Worm (Caenorhabditis elegans): ENCODE results near the gene lfi-1.

lfi-1 gene

ce11 chrX:4965592-4965991, 11.0 kb upstream of the lfi-1 start:
- peak; percentile 90 for TF ChIP-seq unc-62 (GFP tag; optimal IDR thresholded peaks at IDR 0.05)
- no peak for TF ChIP-seq nhr-237 (tag; optimal IDR thresholded peaks at IDR 0.05)
- no peak for TF ChIP-seq ceh-39 (tag; optimal IDR thresholded peaks at IDR 0.05)
- TF ChIP-seq ztf-11 (tag; optimal IDR thresholded peaks at IDR 0.05): no peak
- TF ChIP-seq unc-120 (tag; optimal IDR thresholded peaks at IDR 0.05; ENCODE audit: poor library complexity, severe bottlenecking): peak; percentile 60

DNA sequence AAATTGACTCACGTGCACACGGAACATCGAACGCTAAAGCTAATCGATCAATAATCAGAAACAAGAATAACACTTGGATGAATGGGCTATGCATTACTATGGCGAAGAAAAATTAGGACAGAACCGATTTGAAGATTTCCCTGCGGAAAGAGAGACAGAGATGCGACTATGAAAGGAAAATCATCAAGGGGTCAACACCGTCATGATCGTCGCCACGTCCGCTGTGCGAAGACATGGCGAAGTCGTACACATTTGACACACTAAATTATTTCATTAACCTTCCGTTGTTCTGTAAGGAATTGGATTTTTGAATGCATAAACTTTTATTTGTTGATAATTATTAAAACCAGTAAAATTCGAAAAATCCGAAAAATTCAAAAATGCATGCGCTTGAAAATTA, 7.4 kb upstream of the lfi-1 start, which contains the start of gene M03F4.6:
TSS of gene M03F4.6 (minus strand) at position 101 of the 400 bp plus-strand sequence.
- TF ChIP-seq lin-13 (tag; optimal IDR thresholded peaks at IDR 0.05): no peak
- TF ChIP-seq drap-1 (GFP tag; optimal IDR thresholded peaks at IDR 0.05): no peak
- no peak for TF ChIP-seq M03D4.4 (tag; optimal IDR thresholded peaks at IDR 0.05)
- TF ChIP-seq nhr-2 (tag; optimal IDR thresholded peaks at IDR 0.05): no peak
- no peak for TF ChIP-seq zip-8 (tag; optimal IDR thresholded peaks at IDR 0.05)
- no peak for TF ChIP-seq nhr-12 (tag; optimal IDR thresholded peaks at IDR 0.05)
- no peak for TF ChIP-seq cnd-1 (tag; optimal IDR thresholded peaks at IDR 0.05)
- no peak for TF ChIP-seq snpc-4 (tag; optimal IDR thresholded peaks at IDR 0.05)

DNA sequence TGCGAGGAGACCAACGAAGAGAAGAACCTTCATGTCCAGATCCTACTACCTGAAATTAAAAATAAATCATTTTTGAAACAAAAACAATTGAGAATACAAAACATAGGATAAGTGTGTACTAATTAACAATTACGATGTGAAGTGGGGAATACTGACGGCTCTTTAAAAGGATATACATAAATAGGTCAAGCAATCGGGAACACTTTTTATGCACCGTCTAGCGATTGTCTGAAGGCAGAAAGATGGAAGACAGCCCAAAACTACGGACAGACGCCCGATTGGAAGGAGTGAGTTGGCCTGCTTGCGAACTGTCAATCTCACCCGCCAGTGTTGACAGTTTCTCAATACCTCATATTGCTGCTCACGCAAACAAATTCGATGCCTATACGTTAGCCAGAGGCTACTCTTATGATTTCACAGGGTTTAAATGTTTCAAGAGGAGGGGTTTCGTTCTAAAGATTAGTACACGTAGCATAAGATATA, 5.7 kb upstream of the lfi-1 start, which contains the start of gene calu-1:
TSS of gene calu-1 (minus strand) at position 51 of the 483 bp plus-strand sequence.
- TF ChIP-seq cnd-1 (tag; optimal IDR thresholded peaks at IDR 0.05) (no peak), ceh-43 (GFP tag; optimal IDR thresholded peaks at IDR 0.05) (no peak), mls-2 (tag; optimal IDR thresholded peaks at IDR 0.05) (no peak), ham-2 (GFP tag; optimal IDR thresholded peaks at IDR 0.05) (no peak), bed-3 (GFP tag; optimal IDR thresholded peaks at IDR 0.05) (no peak), nhr-12 (tag; optimal IDR thresholded peaks at IDR 0.05) (no peak)

ce11 chrX:4971427-4971826, 5.2 kb upstream of the lfi-1 start:
- peak; percentile 11 for TF ChIP-seq ces-1 (GFP tag; optimal IDR thresholded peaks at IDR 0.05)
- no peak for TF ChIP-seq bed-3 (GFP tag; optimal IDR thresholded peaks at IDR 0.05)
- peak; percentile 3 for TF ChIP-seq M03D4.4 (tag; optimal IDR thresholded peaks at IDR 0.05)
- TF ChIP-seq lin-32 (GFP tag; optimal IDR thresholded peaks at IDR 0.05): no peak
- TF ChIP-seq nhr-28 (tag; optimal IDR thresholded peaks at IDR 0.05): no peak
- no peak for TF ChIP-seq nhr-12 (tag; optimal IDR thresholded peaks at IDR 0.05)
- no peak for TF ChIP-seq elt-1 (tag; optimal IDR thresholded peaks at IDR 0.05; ENCODE audit: borderline replicate concordance, insufficient read depth)
- no peak for TF ChIP-seq unc-39 (tag; optimal IDR thresholded peaks at IDR 0.05)
- TF ChIP-seq ceh-83 (GFP tag; optimal IDR thresholded peaks at IDR 0.05): no peak
- peak; percentile 61 for TF ChIP-seq unc-120 (tag; optimal IDR thresholded peaks at IDR 0.05; ENCODE audit: poor library complexity, severe bottlenecking)
- TF ChIP-seq hlh-1 (tag; optimal IDR thresholded peaks at IDR 0.05): peak; percentile 23
- no peak for TF ChIP-seq sptf-1 (tag; optimal IDR thresholded peaks at IDR 0.05)
- peak; percentile 5 for TF ChIP-seq ham-2 (GFP tag; optimal IDR thresholded peaks at IDR 0.05)

DNA sequence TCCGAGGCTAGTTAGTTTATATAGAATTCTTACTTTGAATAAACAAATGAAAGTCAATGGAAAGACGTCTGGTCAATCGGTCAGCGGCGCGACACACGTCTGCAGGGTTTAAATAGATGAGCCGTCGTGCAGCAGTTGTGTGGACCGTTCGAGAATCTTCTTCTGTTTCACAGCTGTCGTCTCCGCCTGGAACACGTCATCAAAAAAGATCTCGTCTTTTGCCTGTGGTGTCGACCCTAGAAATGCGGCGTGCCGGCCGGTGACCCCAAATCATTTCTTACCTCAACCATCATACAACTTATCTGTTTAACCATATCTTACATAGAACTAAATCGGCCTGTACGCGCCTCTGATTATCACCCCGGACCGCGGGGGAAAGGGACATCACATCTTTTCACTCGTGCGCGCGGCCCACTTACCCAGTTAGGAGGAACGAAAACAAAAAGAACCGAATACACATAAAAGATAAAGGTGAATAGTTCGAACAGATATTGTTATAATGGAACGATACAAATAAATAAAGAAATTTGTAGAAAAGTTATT, 4.5 kb upstream of the lfi-1 start:
- TF ChIP-seq snpc-4 (tag; optimal IDR thresholded peaks at IDR 0.05): no peak
- TF ChIP-seq ces-1 (GFP tag; optimal IDR thresholded peaks at IDR 0.05): no peak
- TF ChIP-seq tbx-8 (GFP tag; optimal IDR thresholded peaks at IDR 0.05): peak; percentile 27
- no peak for TF ChIP-seq mls-2 (tag; optimal IDR thresholded peaks at IDR 0.05)
- TF ChIP-seq unc-120 (tag; optimal IDR thresholded peaks at IDR 0.05; ENCODE audit: poor library complexity, severe bottlenecking): no peak
- no peak for TF ChIP-seq flh-1 (GFP tag; optimal IDR thresholded peaks at IDR 0.05)
- TF ChIP-seq lsy-2 (tag; optimal IDR thresholded peaks at IDR 0.05): no peak
- TF ChIP-seq drap-1 (GFP tag; optimal IDR thresholded peaks at IDR 0.05): no peak
- TF ChIP-seq lin-32 (GFP tag; optimal IDR thresholded peaks at IDR 0.05): peak; percentile 88
- TF ChIP-seq ceh-83 (GFP tag; optimal IDR thresholded peaks at IDR 0.05): no peak
- no peak for TF ChIP-seq ztf-11 (tag; optimal IDR thresholded peaks at IDR 0.05)
- TF ChIP-seq elt-3 (tag; optimal IDR thresholded peaks at IDR 0.05): no peak
- no peak for TF ChIP-seq nhr-12 (tag; optimal IDR thresholded peaks at IDR 0.05)
- TF ChIP-seq ceh-39 (tag; optimal IDR thresholded peaks at IDR 0.05): no peak
- TF ChIP-seq lin-13 (tag; optimal IDR thresholded peaks at IDR 0.05): peak; percentile 55
- no peak for TF ChIP-seq ceh-43 (GFP tag; optimal IDR thresholded peaks at IDR 0.05)
- TF ChIP-seq nhr-76 (tag; optimal IDR thresholded peaks at IDR 0.05): no peak
- no peak for TF ChIP-seq nhr-237 (tag; optimal IDR thresholded peaks at IDR 0.05)
- TF ChIP-seq cnd-1 (tag; optimal IDR thresholded peaks at IDR 0.05): peak; percentile 73
- no peak for TF ChIP-seq pha-4 (tag; optimal IDR thresholded peaks at IDR 0.05)
- no peak for TF ChIP-seq mep-1 (tag; optimal IDR thresholded peaks at IDR 0.05)
- no peak for TF ChIP-seq bed-3 (GFP tag; optimal IDR thresholded peaks at IDR 0.05)
- peak; percentile 96 for TF ChIP-seq hlh-1 (tag; optimal IDR thresholded peaks at IDR 0.05)
- no peak for TF ChIP-seq M03D4.4 (tag; optimal IDR thresholded peaks at IDR 0.05)
- peak; percentile 25 for TF ChIP-seq unc-62 (GFP tag; optimal IDR thresholded peaks at IDR 0.05)
- no peak for TF ChIP-seq blmp-1 (tag; optimal IDR thresholded peaks at IDR 0.05)
- TF ChIP-seq elt-1 (tag; optimal IDR thresholded peaks at IDR 0.05; ENCODE audit: borderline replicate concordance, insufficient read depth): peak; percentile 12
- TF ChIP-seq zip-8 (tag; optimal IDR thresholded peaks at IDR 0.05): no peak
- TF ChIP-seq nhr-2 (tag; optimal IDR thresholded peaks at IDR 0.05): no peak
- peak; percentile 43 for TF ChIP-seq sptf-1 (tag; optimal IDR thresholded peaks at IDR 0.05)
- TF ChIP-seq unc-39 (tag; optimal IDR thresholded peaks at IDR 0.05): no peak
- peak; percentile 5 for TF ChIP-seq ham-2 (GFP tag; optimal IDR thresholded peaks at IDR 0.05)
- no peak for TF ChIP-seq mab-5 (tag; optimal IDR thresholded peaks at IDR 0.05)
- no peak for TF ChIP-seq sem-2 (GFP tag; optimal IDR thresholded peaks at IDR 0.05)
- TF ChIP-seq nhr-28 (tag; optimal IDR thresholded peaks at IDR 0.05): no peak

Measured in whole organism, mixed stage, embryonic.